Worm (Caenorhabditis elegans): Measurements from ENCODE around the gene Y54E2A.9.

DNA sequence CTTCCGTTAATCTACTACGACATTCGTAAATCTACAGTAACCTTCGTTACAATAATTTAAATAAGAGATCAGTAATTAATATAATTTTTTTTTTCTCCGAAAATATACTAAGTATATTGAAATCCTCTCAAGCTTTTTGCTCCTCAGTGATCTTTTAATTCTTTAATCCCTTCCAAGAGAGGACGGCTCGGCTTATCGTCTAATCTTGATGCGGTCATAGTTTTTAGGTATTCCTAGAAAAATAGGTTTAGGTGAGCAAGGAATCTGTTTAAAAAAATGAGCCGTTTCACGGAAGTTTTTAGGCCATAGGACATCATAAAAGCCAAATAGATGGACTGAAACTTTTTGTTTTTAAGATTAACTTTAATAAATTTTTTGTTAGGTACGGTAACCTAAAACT is 46.2 kb upstream of the Y54E2A.9 start:
- TF ChIP-seq tab-1 (GFP tag; IDR thresholded peaks at IDR 0.05) (no peak), klf-2 (GFP tag; conservative IDR thresholded peaks at IDR 0.05) (no peak), flt-1 (GFP tag; IDR thresholded peaks at IDR 0.05) (no peak), med-1 (GFP tag; optimal IDR thresholded peaks at IDR 0.05; ENCODE audit: insufficient read depth) (no peak), ztf-29 (GFP tag; IDR thresholded peaks at IDR 0.05) (no peak), ztf-23 (GFP tag; IDR thresholded peaks at IDR 0.05) (no peak), T22C8.4 (GFP tag; IDR thresholded peaks at IDR 0.05) (no peak), cog-1 (tag; optimal IDR thresholded peaks at IDR 0.05) (no peak), ref-1 (GFP tag; conservative IDR thresholded peaks at IDR 0.05) (no peak)

Measured in whole organism, midembryonic.